Worm (Caenorhabditis elegans): Measurements from ENCODE around the gene nep-13.

The nep-13 gene

DNA sequence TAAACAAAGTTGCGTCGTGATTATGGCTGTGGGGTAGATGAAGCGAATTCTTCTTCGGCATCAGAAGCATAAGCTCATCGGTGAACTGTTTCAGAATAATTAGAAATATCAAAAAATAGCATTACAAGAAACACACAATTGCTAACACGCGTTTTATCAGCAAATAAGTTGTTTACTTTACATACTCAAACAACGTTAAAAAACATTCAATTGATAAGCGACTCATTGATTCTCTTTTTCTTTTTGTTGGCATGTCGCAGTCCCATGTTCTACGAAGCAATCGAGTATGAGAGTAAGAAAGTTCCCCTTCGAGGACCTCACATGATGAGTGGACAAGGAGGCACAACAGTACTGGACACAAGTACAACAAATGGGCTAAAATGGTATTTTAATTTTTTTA lies 14.2 kb downstream of the nep-13 start, which contains the start of gene btb-16:
TSS of gene btb-16 (plus strand) at position 240 of the 400 bp plus-strand sequence.
- TF ChIP-seq ztf-1 (GFP tag; conservative IDR thresholded peaks at IDR 0.05): no peak
- peak; percentile 45 for TF ChIP-seq fos-1 (tag; optimal IDR thresholded peaks at IDR 0.05)
- TF ChIP-seq nhr-237 (tag; optimal IDR thresholded peaks at IDR 0.05): no peak
- TF ChIP-seq lsy-2 (tag; optimal IDR thresholded peaks at IDR 0.05): no peak

DNA sequence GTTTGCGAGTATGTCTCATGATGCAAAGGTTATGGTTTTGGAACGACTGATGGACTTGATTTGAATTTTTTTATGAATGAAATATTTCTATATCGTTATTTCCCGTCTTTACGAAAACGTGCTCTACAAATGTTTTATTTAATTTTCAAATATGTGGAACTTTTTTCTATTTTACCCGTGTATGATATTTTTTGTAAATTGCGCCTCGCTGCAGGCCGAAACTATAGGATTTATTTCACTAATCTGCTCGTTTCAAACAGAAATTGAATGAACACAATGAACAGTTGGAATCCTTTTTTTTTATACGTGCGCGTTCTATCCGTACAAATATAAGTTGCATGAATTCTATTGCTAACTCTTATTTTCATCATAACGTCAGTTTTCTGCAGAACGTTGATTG lies 15.5 kb downstream of the nep-13 start, which contains the start of gene btb-18:
TSS of gene btb-18 (plus strand) at position 301 of the 400 bp plus-strand sequence.
- TF ChIP-seq C34F6.9 (tag; optimal IDR thresholded peaks at IDR 0.05) (no peak), sma-3 (GFP tag; optimal IDR thresholded peaks at IDR 0.05) (no peak), mab-5 (tag; optimal IDR thresholded peaks at IDR 0.05) (no peak), alr-1 (tag; optimal IDR thresholded peaks at IDR 0.05) (no peak), peb-1 (tag; optimal IDR thresholded peaks at IDR 0.05) (no peak), aly-2 (tag; optimal IDR thresholded peaks at IDR 0.05) (no peak), nhr-12 (tag; optimal IDR thresholded peaks at IDR 0.05) (no peak), dmd-4 (tag; optimal IDR thresholded peaks at IDR 0.05) (no peak), sma-9 (GFP tag; optimal IDR thresholded peaks at IDR 0.05) (no peak), sma-9 (tag; optimal IDR thresholded peaks at IDR 0.05) (no peak), nhr-25 (tag; optimal IDR thresholded peaks at IDR 0.05) (no peak), ztf-4 (tag; optimal IDR thresholded peaks at IDR 0.05) (no peak), egl-27 (tag; optimal IDR thresholded peaks at IDR 0.05) (no peak)

DNA sequence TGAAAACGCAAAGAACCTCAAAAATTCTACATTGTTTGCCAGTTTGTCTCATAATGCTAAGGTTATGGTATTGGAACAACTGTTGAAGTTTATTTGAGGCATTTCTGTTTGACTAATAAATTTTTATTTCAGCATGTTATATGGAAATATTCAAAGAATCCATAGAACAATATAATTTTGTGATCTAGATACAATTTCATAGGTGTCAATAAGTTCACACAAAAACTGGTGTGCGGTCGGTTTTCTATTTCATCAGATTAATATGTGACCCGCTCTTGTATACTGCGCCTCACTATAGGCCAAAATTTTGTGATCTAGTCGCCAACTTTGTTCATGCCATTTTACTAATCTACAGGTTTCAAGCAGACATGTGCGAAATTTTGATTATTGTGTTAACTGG lies 17.0 kb downstream of the nep-13 start, which contains the start of gene btb-22:
TSS of gene btb-22 (plus strand) at position 301 of the 400 bp plus-strand sequence.
- TF ChIP-seq lin-39 (tag; optimal IDR thresholded peaks at IDR 0.05) (no peak), dmd-4 (tag; optimal IDR thresholded peaks at IDR 0.05) (no peak), nhr-129 (tag; optimal IDR thresholded peaks at IDR 0.05) (no peak), aly-2 (tag; optimal IDR thresholded peaks at IDR 0.05) (no peak), ztf-4 (tag; optimal IDR thresholded peaks at IDR 0.05) (no peak), snpc-4 (tag; optimal IDR thresholded peaks at IDR 0.05) (no peak)

DNA sequence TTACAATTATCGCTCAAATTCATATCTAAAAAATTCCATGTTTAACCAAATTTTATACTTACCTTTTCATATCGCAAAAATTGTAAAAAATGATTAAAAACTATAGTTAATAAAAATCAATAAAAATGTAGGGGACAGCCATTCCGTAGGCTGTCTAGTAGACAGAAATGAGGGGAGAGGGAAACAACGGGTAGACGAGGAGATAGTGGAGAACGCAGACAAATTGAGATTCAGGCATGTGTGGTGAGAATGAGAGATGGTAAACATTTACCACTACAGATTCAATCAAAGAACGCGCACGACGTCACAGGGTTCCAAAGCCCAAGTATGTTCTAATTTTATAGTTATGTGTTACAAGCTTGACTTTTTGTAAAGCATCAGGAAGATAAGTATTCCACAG lies 21.1 kb downstream of the nep-13 start:
- TF ChIP-seq unc-55 (GFP tag; optimal IDR thresholded peaks at IDR 0.05): peak; percentile 34
- no peak for TF ChIP-seq Y55F3AM.14 (GFP tag; optimal IDR thresholded peaks at IDR 0.05)

DNA sequence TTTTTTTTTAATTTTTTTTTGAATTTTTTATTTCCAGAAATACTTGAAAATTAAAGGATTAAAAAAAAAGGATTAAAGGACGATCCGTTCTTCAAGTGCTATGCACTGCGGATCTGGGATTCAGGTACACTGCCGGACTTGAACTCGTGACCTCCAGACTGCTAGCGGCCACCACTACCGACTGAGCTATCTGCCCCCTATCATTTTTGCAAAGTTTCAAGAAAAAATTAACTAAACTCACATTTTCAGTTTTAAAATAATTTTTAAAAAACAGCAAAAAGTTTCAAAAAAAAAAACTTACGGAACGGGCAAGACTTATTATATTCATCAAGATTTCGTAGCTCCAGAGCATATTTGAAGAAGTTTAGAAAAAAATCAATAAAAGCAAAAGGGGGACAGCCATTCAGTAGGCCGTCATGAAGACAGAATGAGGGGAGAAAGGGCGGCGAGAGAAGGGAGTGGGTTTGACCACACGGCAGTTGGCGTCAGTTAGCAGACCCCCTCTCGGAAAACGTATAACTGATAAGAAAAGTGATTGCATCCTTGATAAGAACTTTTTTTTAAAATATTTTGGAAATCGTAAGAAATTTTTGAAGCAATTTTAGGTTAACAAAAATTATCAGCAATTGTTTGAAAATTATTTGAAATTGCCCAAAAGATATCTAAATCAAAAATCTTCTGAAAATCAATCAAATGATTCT lies 28.7 kb downstream of the nep-13 start:
- peak; percentile 34 for TF ChIP-seq fos-1 (tag; optimal IDR thresholded peaks at IDR 0.05)
- TF ChIP-seq unc-62 (GFP tag; optimal IDR thresholded peaks at IDR 0.05): no peak

DNA sequence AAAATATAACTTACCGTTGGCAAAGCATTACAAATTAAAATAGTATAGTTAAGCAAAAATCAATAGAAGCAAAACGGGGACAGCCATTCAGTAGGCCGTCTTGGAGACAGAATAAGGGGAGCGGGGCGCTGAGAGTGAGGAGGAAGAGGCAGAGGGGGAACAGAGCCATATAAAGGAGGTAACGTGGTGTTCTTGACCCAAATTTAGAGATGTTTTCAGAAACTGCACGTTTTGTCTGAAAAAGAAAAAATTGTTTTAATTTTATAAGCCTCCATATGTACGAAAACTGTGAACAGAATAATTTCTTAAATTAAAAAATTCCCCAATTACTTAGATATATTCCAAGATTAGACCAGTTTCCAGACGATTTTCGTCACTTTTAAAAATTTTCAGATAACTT lies 31.0 kb downstream of the nep-13 start, which contains the start of gene F39E9.6:
TSS of gene F39E9.6 (minus strand) at position 101 of the 400 bp plus-strand sequence.
- TF ChIP-seq R02D3.7 (tag; optimal IDR thresholded peaks at IDR 0.05) (no peak), nhr-23 (tag; optimal IDR thresholded peaks at IDR 0.05) (no peak), nhr-25 (tag; optimal IDR thresholded peaks at IDR 0.05) (no peak), unc-55 (GFP tag; optimal IDR thresholded peaks at IDR 0.05) (no peak), egl-27 (tag; optimal IDR thresholded peaks at IDR 0.05) (no peak), ZK546.5 (tag; optimal IDR thresholded peaks at IDR 0.05) (no peak), gmeb-1 (tag; optimal IDR thresholded peaks at IDR 0.05) (no peak), ceh-16 (tag; optimal IDR thresholded peaks at IDR 0.05) (no peak), zag-1 (tag; optimal IDR thresholded peaks at IDR 0.05) (no peak), nhr-77 (tag; optimal IDR thresholded peaks at IDR 0.05) (no peak), nhr-12 (tag; optimal IDR thresholded peaks at IDR 0.05) (no peak), ama-1 (optimal IDR thresholded peaks at IDR 0.05) (no peak), nhr-11 (tag; optimal IDR thresholded peaks at IDR 0.05) (no peak)

DNA sequence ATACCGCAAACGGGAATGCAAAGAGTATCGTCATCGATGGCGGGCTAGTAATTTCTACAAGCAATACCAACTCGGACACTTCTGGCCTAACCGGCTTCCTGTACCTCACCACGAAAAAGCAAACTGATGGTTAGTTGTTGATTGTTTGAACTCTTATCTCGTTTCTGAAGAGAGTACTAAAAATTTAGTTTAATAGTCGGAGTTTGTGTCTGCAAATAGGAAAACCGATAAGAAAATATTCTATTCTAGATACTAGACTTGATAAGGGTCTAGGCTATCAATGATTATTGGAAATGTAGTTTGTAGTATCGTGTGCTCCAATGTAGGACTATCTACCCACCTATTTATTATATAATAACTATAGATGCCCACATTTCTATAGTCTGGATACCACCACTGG lies 36.4 kb downstream of the nep-13 start:
- no peak for TF ChIP-seq alr-1 (tag; optimal IDR thresholded peaks at IDR 0.05)
- no peak for TF ChIP-seq peb-1 (tag; optimal IDR thresholded peaks at IDR 0.05)
- TF ChIP-seq ztf-4 (tag; optimal IDR thresholded peaks at IDR 0.05): no peak
- no peak for TF ChIP-seq Y55F3AM.14 (GFP tag; optimal IDR thresholded peaks at IDR 0.05)
- TF ChIP-seq nhr-129 (tag; optimal IDR thresholded peaks at IDR 0.05): no peak
- no peak for TF ChIP-seq nhr-11 (tag; optimal IDR thresholded peaks at IDR 0.05)
- no peak for TF ChIP-seq nhr-237 (tag; optimal IDR thresholded peaks at IDR 0.05)
- peak; percentile 0 for TF ChIP-seq sma-9 (GFP tag; optimal IDR thresholded peaks at IDR 0.05)
- TF ChIP-seq sma-9 (tag; optimal IDR thresholded peaks at IDR 0.05): no peak

All from whole organism, L2 larva.